Worm (Caenorhabditis elegans) whole organism, early embryonic: ENCODE data around the gene rbc-1.

ENCODE experiments used
- B0310.2 ChIP-seq: sonication (generic microtip); optimal IDR thresholded peaks from 2 replicates; lab custom pipeline; 2016; ENCODE audit warnings: mild to moderate bottlenecking, missing genetic modification characterization, missing compliant biosample characterization
- aly-1 ChIP-seq: sonication (generic microtip); optimal IDR thresholded peaks from 2 replicates; lab custom pipeline; 2016; ENCODE audit warnings: missing genetic modification characterization, missing compliant biosample characterization
- ama-1 ChIP-seq: fragments of 150-350 bp; optimal IDR thresholded peaks from 2 replicates; lab custom pipeline; 2014
- ceh-13 ChIP-seq: fragments of 200-800 bp; sonication (Bioruptor generic); optimal IDR thresholded peaks from 2 replicates; lab custom pipeline; 2018; ENCODE audit warnings: mild to moderate bottlenecking, missing genetic modification characterization, missing compliant biosample characterization
- ceh-36 ChIP-seq: sonication (generic microtip); optimal IDR thresholded peaks from 2 replicates; lab custom pipeline; 2016; ENCODE audit warnings: missing genetic modification characterization, inconsistent platforms, missing compliant biosample characterization
- ets-7 ChIP-seq: sonication (generic microtip); optimal IDR thresholded peaks from 2 replicates; lab custom pipeline; 2016; ENCODE audit warnings: missing genotype, missing genetic modification characterization, missing compliant biosample characterization
- flt-1 ChIP-seq: fragments of 200-800 bp; sonication (Bioruptor generic); IDR thresholded peaks from 2 replicates; pipeline ENCODE4 v1.3.6; 2022; ENCODE audit warnings: missing genetic modification characterization, missing compliant biosample characterization
- hmg-4 ChIP-seq: fragments of 200-800 bp; sonication (Bioruptor generic); optimal IDR thresholded peaks from 2 replicates; lab custom pipeline; 2018; ENCODE audit warnings: mild to moderate bottlenecking, missing genetic modification characterization, missing compliant biosample characterization
- hnd-1 ChIP-seq: sonication (generic microtip); optimal IDR thresholded peaks from 2 replicates; lab custom pipeline; 2016; ENCODE audit warnings: missing genetic modification characterization, missing compliant biosample characterization
- pes-1 ChIP-seq: fragments of 200-800 bp; sonication (Bioruptor generic); IDR thresholded peaks from 2 replicates; pipeline ENCODE4 v1.3.6; 2022; ENCODE audit warnings: missing genetic modification reagents, missing genetic modification characterization, missing compliant biosample characterization
- scrt-1 ChIP-seq: fragments of 200-800 bp; sonication (Bioruptor generic); IDR thresholded peaks from 2 replicates; pipeline ENCODE4 v1.3.6; 2022; ENCODE audit warnings: missing genetic modification characterization, missing compliant biosample characterization
- sea-1 ChIP-seq: fragments of 200-800 bp; sonication (Bioruptor generic); conservative IDR thresholded peaks from 2 replicates; pipeline ENCODE4 v1.3.6; 2022; ENCODE audit warnings: missing genetic modification characterization, missing compliant biosample characterization
- tbx-11 ChIP-seq: fragments of 200-800 bp; sonication (Bioruptor generic); IDR thresholded peaks from 2 replicates; pipeline ENCODE4 v1.3.6; 2022; ENCODE audit warnings: missing genetic modification characterization, missing compliant biosample characterization
- tbx-37 ChIP-seq: fragments of 200-800 bp; sonication (Bioruptor generic); conservative IDR thresholded peaks from 2 replicates; pipeline ENCODE4 v1.3.6; 2022; ENCODE audit warnings: missing genetic modification reagents, missing genetic modification characterization, missing compliant biosample characterization

- TF ChIP-seq B0310.2 (tag; lab: Kevin White, UChicago) (no peak), ama-1 (lab: Kevin White, UChicago) (no peak), sea-1 (no peak), hnd-1 (tag; lab: Kevin White, UChicago) (no peak), ets-7 (tag; lab: Kevin White, UChicago) (no peak), aly-1 (no peak), ceh-36 (tag; lab: Kevin White, UChicago) (no peak), pes-1 (GFP tag; lab: Robert Waterston, UW) (no peak), tbx-11 (GFP tag; lab: Robert Waterston, UW) (no peak), scrt-1 (no peak), ceh-13 (GFP tag; lab: Kevin White, UChicago) (no peak), hmg-4 (no peak), flt-1 (GFP tag; lab: Robert Waterston, UW) (no peak), tbx-37 (GFP tag; lab: Robert Waterston, UW) (no peak)
Measured at ce11 chrX:14611074-14611473, at the start of gene rbc-1.
